Worm (Caenorhabditis elegans) whole organism, early embryonic: ENCODE results near the gene fkh-7.

Experiments used
- F13C5.2 ChIP-seq: sonication (generic microtip); optimal IDR thresholded peaks from 2 replicates; lab custom pipeline; 2017; ENCODE audit warnings: mild to moderate bottlenecking, missing genetic modification characterization, inconsistent platforms, missing compliant biosample characterization
- ama-1 ChIP-seq: fragments of 150-350 bp; optimal IDR thresholded peaks from 2 replicates; lab custom pipeline; 2014
- flt-1 ChIP-seq: fragments of 200-800 bp; sonication (Bioruptor generic); IDR thresholded peaks from 2 replicates; pipeline ENCODE4 v1.3.6; 2022; ENCODE audit warnings: missing genetic modification characterization, missing compliant biosample characterization
- hmbx-1 ChIP-seq: sonication (generic microtip); optimal IDR thresholded peaks from 2 replicates; lab custom pipeline; 2016; ENCODE audit warnings: mild to moderate bottlenecking, missing genetic modification characterization, missing compliant biosample characterization
- hmg-4 ChIP-seq: fragments of 200-800 bp; sonication (Bioruptor generic); optimal IDR thresholded peaks from 2 replicates; lab custom pipeline; 2018; ENCODE audit warnings: mild to moderate bottlenecking, missing genetic modification characterization, missing compliant biosample characterization
- sea-1 ChIP-seq: fragments of 200-800 bp; sonication (Bioruptor generic); conservative IDR thresholded peaks from 2 replicates; pipeline ENCODE4 v1.3.6; 2022; ENCODE audit warnings: missing genetic modification characterization, missing compliant biosample characterization
- tra-4 ChIP-seq: sonication (generic microtip); optimal IDR thresholded peaks from 2 replicates; lab custom pipeline; 2017; ENCODE audit warnings: missing genetic modification characterization, missing compliant biosample characterization

DNA sequence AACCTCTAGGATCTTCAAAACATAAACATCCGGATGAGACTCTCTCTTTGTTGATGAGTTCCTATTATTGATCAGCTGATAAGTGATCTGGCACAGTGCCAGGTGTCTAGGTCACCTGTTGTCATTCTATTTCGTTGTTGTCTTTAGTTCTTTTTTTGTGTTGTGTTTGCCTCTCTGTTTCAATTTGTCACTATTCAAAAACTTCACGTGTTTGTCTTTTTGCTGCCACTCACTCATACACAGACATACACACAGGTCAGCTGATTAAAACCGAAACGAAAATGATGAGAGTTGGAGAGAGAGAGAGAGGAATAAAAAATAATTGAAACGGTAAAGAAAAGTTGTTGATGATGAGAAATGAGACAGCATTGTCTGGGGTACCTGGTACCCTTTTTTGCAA is 6.7 kb downstream of the fkh-7 start:
- TF ChIP-seq tra-4 (tag; lab: Kevin White, UChicago) = no peak
- no peak for TF ChIP-seq ama-1
- TF ChIP-seq hmbx-1 (tag; lab: Kevin White, UChicago) = no peak
- TF ChIP-seq hmg-4 (GFP tag; lab: Kevin White, UChicago) = no peak
- no peak for TF ChIP-seq F13C5.2 (tag; lab: Kevin White, UChicago)
- TF ChIP-seq sea-1 (GFP tag; lab: Robert Waterston, UW) = no peak
- TF ChIP-seq flt-1 (GFP tag; lab: Robert Waterston, UW) = no peak
